Fruit fly (Drosophila melanogaster) whole organism, embryonic: ENCODE data around the gene CG2120.

Experiments used
- Adf1 ChIP-seq: fragments of 200-800 bp; sonication (Bioruptor generic); IDR thresholded peaks from 2 replicates; pipeline ENCODE4 v1.3.6; 2022; ENCODE audit warnings: missing biosample characterization, missing genetic modification characterization
- CG10321 ChIP-seq: fragments of 200-800 bp; sonication (Bioruptor generic); IDR thresholded peaks from 2 replicates; pipeline ENCODE4 v1.3.6; 2022; ENCODE audit warnings: missing biosample characterization, missing genetic modification characterization
- CG11560 ChIP-seq: fragments of 200-800 bp; sonication (Bioruptor generic); IDR thresholded peaks from 3 replicates; pipeline ENCODE4 v1.3.6; 2022; ENCODE audit warnings: missing biosample characterization, missing genetic modification characterization
- CG12155 ChIP-seq: fragments of 200-800 bp; sonication (Bioruptor generic); optimal IDR thresholded peaks from 3 replicates; lab custom pipeline; 2016; ENCODE audit warnings: missing biosample characterization, missing genetic modification characterization
- CG12391 ChIP-seq: fragments of 200-800 bp; sonication (Bioruptor generic); optimal IDR thresholded peaks from 3 replicates; lab custom pipeline; 2018; ENCODE audit warnings: missing biosample characterization, mild to moderate bottlenecking, missing genetic modification characterization, moderate library complexity
- CG12659 ChIP-seq: fragments of 200-800 bp; sonication (Bioruptor generic); optimal IDR thresholded peaks from 3 replicates; lab custom pipeline; 2017; ENCODE audit warnings: mild to moderate bottlenecking, missing biosample characterization, missing genetic modification reagents, missing genetic modification characterization
- CG13287 ChIP-seq: fragments of 200-800 bp; sonication (Bioruptor generic); IDR thresholded peaks from 2 replicates; pipeline ENCODE4 v1.3.6; 2022; ENCODE audit warnings: missing biosample characterization, missing genetic modification characterization; ENCODE audit not compliant: partially characterized antibody
- CG13424 ChIP-seq: fragments of 200-800 bp; sonication (Bioruptor generic); optimal IDR thresholded peaks from 2 replicates; lab custom pipeline; 2019; ENCODE audit warnings: missing biosample characterization, mild to moderate bottlenecking, missing genetic modification characterization, moderate library complexity
- CG15514 ChIP-seq: fragments of 200-800 bp; sonication (Bioruptor generic); optimal IDR thresholded peaks from 3 replicates; lab custom pipeline; 2017; ENCODE audit warnings: missing biosample characterization, missing genetic modification characterization, mild to moderate bottlenecking, moderate library complexity, missing genetic modification reagents
- CG15601 ChIP-seq: fragments of 200-800 bp; sonication (Bioruptor generic); optimal IDR thresholded peaks from 3 replicates; lab custom pipeline; 2019; ENCODE audit warnings: missing biosample characterization, mild to moderate bottlenecking, missing genetic modification characterization, moderate library complexity
- CG1603 ChIP-seq: fragments of 200-800 bp; sonication (Bioruptor generic); optimal IDR thresholded peaks from 2 replicates; lab custom pipeline; 2019; ENCODE audit warnings: missing biosample characterization, mild to moderate bottlenecking, missing genetic modification characterization, moderate library complexity
- CG30020 ChIP-seq: fragments of 200-800 bp; optimal IDR thresholded peaks from 2 replicates; lab custom pipeline; 2019; ENCODE audit warnings: missing biosample characterization, mild to moderate bottlenecking, missing genetic modification characterization, moderate library complexity
- CG3838 ChIP-seq: fragments of 200-800 bp; sonication (Bioruptor generic); optimal IDR thresholded peaks from 3 replicates; lab custom pipeline; 2016; ENCODE audit warnings: missing biosample characterization, missing genetic modification characterization
- CG3995 ChIP-seq: fragments of 200-800 bp; sonication (Bioruptor generic); optimal IDR thresholded peaks from 3 replicates; lab custom pipeline; 2016; ENCODE audit warnings: missing biosample characterization, missing genetic modification characterization
- CG4617 ChIP-seq: fragments of 200-800 bp; sonication (Bioruptor generic); optimal IDR thresholded peaks from 3 replicates; lab custom pipeline; 2016; ENCODE audit warnings: missing biosample characterization, missing genetic modification characterization, borderline replicate concordance
- CG6254 ChIP-seq: fragments of 200-800 bp; sonication (Bioruptor generic); optimal IDR thresholded peaks from 3 replicates; lab custom pipeline; 2017; ENCODE audit warnings: mild to moderate bottlenecking, missing biosample characterization, missing genetic modification reagents, missing genetic modification characterization
- CG8290 ChIP-seq, 3 experiments: fragments of 200-800 bp; sonication (Bioruptor generic); optimal IDR thresholded peaks; 2 replicates each; lab custom pipeline; 2016 to 2019; ENCODE audit warnings: missing biosample characterization in 3 of 3, missing genetic modification characterization in 3 of 3, mild to moderate bottlenecking in 2 of 3, moderate library complexity in 1 of 3
- CG8924 ChIP-seq: fragments of 200-800 bp; optimal IDR thresholded peaks from 3 replicates; lab custom pipeline; 2019; ENCODE audit warnings: missing biosample characterization, mild to moderate bottlenecking, missing genetic modification characterization, moderate library complexity
- CG8944 ChIP-seq: fragments of 200-800 bp; sonication (Bioruptor generic); optimal IDR thresholded peaks from 3 replicates; lab custom pipeline; 2016; ENCODE audit warnings: missing biosample characterization, missing genetic modification characterization
- CG9609 ChIP-seq: fragments of 200-800 bp; sonication (Bioruptor generic); optimal IDR thresholded peaks from 3 replicates; lab custom pipeline; 2016; ENCODE audit warnings: missing biosample characterization, missing genetic modification characterization
- CG9876 ChIP-seq: fragments of 200-800 bp; sonication (Bioruptor generic); optimal IDR thresholded peaks from 2 replicates; lab custom pipeline; 2016; ENCODE audit warnings: missing biosample characterization, missing genetic modification characterization
- Chrac-16 ChIP-seq: fragments of 200-800 bp; sonication (Bioruptor generic); optimal IDR thresholded peaks from 3 replicates; lab custom pipeline; 2016; ENCODE audit warnings: missing biosample characterization, missing genetic modification characterization
- Dbx ChIP-seq: fragments of 200-800 bp; sonication (Bioruptor generic); IDR thresholded peaks from 3 replicates; pipeline ENCODE4 v1.3.6; 2022; ENCODE audit warnings: missing biosample characterization, missing genetic modification characterization
- Dp ChIP-seq: fragments of 200-800 bp; sonication (Bioruptor generic); optimal IDR thresholded peaks from 2 replicates; lab custom pipeline; 2018; ENCODE audit warnings: missing biosample characterization, mild to moderate bottlenecking, missing genetic modification characterization, moderate library complexity
- Elba2 ChIP-seq: fragments of 200-800 bp; sonication (Bioruptor generic); optimal IDR thresholded peaks from 3 replicates; lab custom pipeline; 2016; ENCODE audit warnings: missing biosample characterization, missing genetic modification characterization
- H15 ChIP-seq: fragments of 200-800 bp; sonication (Bioruptor generic); IDR thresholded peaks from 3 replicates; pipeline ENCODE4 v1.3.6; 2022; ENCODE audit warnings: missing biosample characterization, missing genetic modification characterization
- HLHmδ ChIP-seq: fragments of 200-800 bp; sonication (Bioruptor generic); optimal IDR thresholded peaks from 2 replicates; lab custom pipeline; 2018; ENCODE audit warnings: missing biosample characterization, mild to moderate bottlenecking, missing genetic modification characterization, moderate library complexity
- Lhr ChIP-seq: fragments of 200-800 bp; sonication (Bioruptor generic); optimal IDR thresholded peaks from 3 replicates; lab custom pipeline; 2017; ENCODE audit warnings: mild to moderate bottlenecking, missing biosample characterization, missing genetic modification reagents, missing genetic modification characterization
- MBD-R2 ChIP-seq: fragments of 200-800 bp; sonication (Bioruptor generic); IDR thresholded peaks from 2 replicates; pipeline ENCODE4 v1.3.6; 2022; ENCODE audit warnings: missing biosample characterization, missing genetic modification characterization
- Max ChIP-seq: fragments of 200-800 bp; sonication (Bioruptor generic); optimal IDR thresholded peaks from 2 replicates; lab custom pipeline; 2016; ENCODE audit warnings: missing biosample characterization, mild to moderate bottlenecking, missing genetic modification characterization
- Med ChIP-seq: fragments of 200-800 bp; sonication (Bioruptor generic); peaks from one replicate; lab custom pipeline; 2016; ENCODE audit warnings: missing biosample characterization, missing genetic modification characterization, mild to moderate bottlenecking, inconsistent platforms, moderate library complexity
- PHDP ChIP-seq: fragments of 200-800 bp; sonication (Bioruptor generic); optimal IDR thresholded peaks from 3 replicates; lab custom pipeline; 2018; ENCODE audit warnings: missing biosample characterization, mild to moderate bottlenecking, missing genetic modification characterization, moderate library complexity
- Sin3A ChIP-seq: fragments of >200 bp; optimal IDR thresholded peaks from 2 replicates; lab custom pipeline; 2018
- TFAM ChIP-seq: fragments of 200-800 bp; sonication (Bioruptor generic); optimal IDR thresholded peaks from 2 replicates; lab custom pipeline; 2017; ENCODE audit warnings: missing biosample characterization, missing genetic modification characterization, inconsistent platforms
- gfzf ChIP-seq: fragments of 200-800 bp; sonication (Bioruptor generic); optimal IDR thresholded peaks from 2 replicates; lab custom pipeline; 2016; ENCODE audit warnings: missing biosample characterization, mild to moderate bottlenecking, missing genetic modification characterization, moderate library complexity
- gsb ChIP-seq: fragments of 200-800 bp; sonication (Bioruptor generic); IDR thresholded peaks from 2 replicates; pipeline ENCODE4 v1.3.6; 2022; ENCODE audit warnings: missing biosample characterization, missing genetic modification characterization
- gsb-n ChIP-seq: fragments of 200-800 bp; sonication (Bioruptor generic); optimal IDR thresholded peaks from 3 replicates; lab custom pipeline; 2018; ENCODE audit warnings: missing biosample characterization, mild to moderate bottlenecking, missing genetic modification characterization
- her ChIP-seq: fragments of 200-800 bp; sonication (Bioruptor generic); optimal IDR thresholded peaks from 2 replicates; lab custom pipeline; 2016; ENCODE audit warnings: missing biosample characterization, missing genetic modification characterization
- kni ChIP-seq: fragments of 200-800 bp; sonication (Bioruptor generic); optimal IDR thresholded peaks from 3 replicates; lab custom pipeline; 2017; ENCODE audit warnings: mild to moderate bottlenecking, missing biosample characterization, missing genetic modification reagents, missing genetic modification characterization
- mirr ChIP-seq: fragments of 200-800 bp; sonication (Bioruptor generic); optimal IDR thresholded peaks from 3 replicates; lab custom pipeline; 2018; ENCODE audit warnings: missing biosample characterization, mild to moderate bottlenecking, missing genetic modification characterization
- otp ChIP-seq: fragments of 200-800 bp; sonication (Bioruptor generic); IDR thresholded peaks from 3 replicates; pipeline ENCODE4, ENCODE4 v1.3.6; 2022; ENCODE audit warnings: missing biosample characterization, missing genetic modification characterization
- row ChIP-seq: fragments of 200-800 bp; sonication (Bioruptor generic); IDR thresholded peaks from 3 replicates; pipeline ENCODE4 v1.3.6; 2022; ENCODE audit warnings: missing biosample characterization, missing genetic modification characterization
- run ChIP-seq: fragments of 200-800 bp; sonication (Bioruptor generic); optimal IDR thresholded peaks from 3 replicates; lab custom pipeline; 2018; ENCODE audit warnings: missing biosample characterization, mild to moderate bottlenecking, missing genetic modification characterization
- salm ChIP-seq: fragments of 200-800 bp; sonication (Bioruptor generic); optimal IDR thresholded peaks from 2 replicates; lab custom pipeline; 2018; ENCODE audit warnings: missing biosample characterization, mild to moderate bottlenecking, missing genetic modification characterization
- slou ChIP-seq: fragments of 200-800 bp; sonication (Bioruptor generic); optimal IDR thresholded peaks from 3 replicates; lab custom pipeline; 2016; ENCODE audit warnings: missing biosample characterization, missing genetic modification characterization
- sqz ChIP-seq: fragments of 200-800 bp; sonication (Bioruptor generic); optimal IDR thresholded peaks from 3 replicates; lab custom pipeline; 2018; ENCODE audit warnings: missing biosample characterization, mild to moderate bottlenecking, missing genetic modification characterization
- sr ChIP-seq: fragments of 200-800 bp; sonication (Bioruptor generic); IDR thresholded peaks from 3 replicates; pipeline ENCODE4 v1.3.6; 2022; ENCODE audit warnings: missing biosample characterization, missing genetic modification characterization
- tgo ChIP-seq: fragments of 200-800 bp; sonication (Bioruptor generic); IDR thresholded peaks from 3 replicates; pipeline ENCODE4 v1.3.6; 2022; ENCODE audit warnings: missing biosample characterization, missing genetic modification characterization
- trem ChIP-seq: fragments of 200-800 bp; optimal IDR thresholded peaks from 3 replicates; lab custom pipeline; 2019; ENCODE audit warnings: missing biosample characterization, mild to moderate bottlenecking, missing genetic modification characterization, moderate library complexity
- vvl ChIP-seq: fragments of 200-800 bp; sonication (Bioruptor generic); IDR thresholded peaks from 2 replicates; pipeline ENCODE4 v1.3.6; 2022; ENCODE audit warnings: missing biosample characterization, missing genetic modification characterization
- zen ChIP-seq: fragments of 200-800 bp; sonication (Bioruptor generic); optimal IDR thresholded peaks from 3 replicates; lab custom pipeline; 2018; ENCODE audit warnings: missing biosample characterization, mild to moderate bottlenecking, missing genetic modification characterization, moderate library complexity

The CG2120 gene

dm6 chrX:8142067-8142462 is 6.4 kb downstream of the CG2120 start, which contains the start of gene Smox (continued):
- no peak for TF ChIP-seq CG12155 (GFP tag; lab: Kevin White, UChicago)
- no peak for TF ChIP-seq CG3838 (GFP tag; lab: Kevin White, UChicago)
- peak; percentile 17 for TF ChIP-seq zen (tag; lab: Kevin White, UChicago)
- TF ChIP-seq Lhr (GFP tag; lab: Kevin White, UChicago) = peak; percentile 53
- TF ChIP-seq gsb (GFP tag; lab: Robert Waterston, UW) = no peak
- TF ChIP-seq CG15601 = peak; percentile 28
- TF ChIP-seq salm (tag; lab: Kevin White, UChicago) = no peak
- no peak for TF ChIP-seq kni (GFP tag; lab: Kevin White, UChicago)
- no peak for TF ChIP-seq PHDP (tag; lab: Kevin White, UChicago)
- TF ChIP-seq CG8924 = peak; percentile 26
- no peak for TF ChIP-seq TFAM (GFP tag; lab: Kevin White, UChicago)
- TF ChIP-seq mirr = no peak
- no peak for TF ChIP-seq CG13424 (tag; lab: Kevin White, UChicago)
- peak; percentile 62 for TF ChIP-seq CG12659
- TF ChIP-seq CG8290 (GFP tag; optimal IDR thresholded peaks at IDR 0.05; lab: Kevin White, UChicago) = no peak
- peak in 1 of 2 experiments; percentile 5 for TF ChIP-seq CG8290 (tag; optimal IDR thresholded peaks at IDR 0.05; lab: Kevin White, UChicago)
- peak; percentile 25 for TF ChIP-seq Sin3A (lab: Kevin White, UChicago)
- no peak for TF ChIP-seq CG8944 (GFP tag; lab: Kevin White, UChicago)
- peak; percentile 4 for TF ChIP-seq CG12391 (tag; lab: Kevin White, UChicago)
- no peak for TF ChIP-seq CG6254 (GFP tag; lab: Kevin White, UChicago)
- peak; percentile 39 for TF ChIP-seq trem (tag; lab: Kevin White, UChicago)
- TF ChIP-seq otp (GFP tag; lab: Robert Waterston, UW) = no peak
- no peak for TF ChIP-seq Chrac-16
- TF ChIP-seq run (tag; lab: Kevin White, UChicago) = no peak
- peak; percentile 18 for TF ChIP-seq Dp (GFP tag; lab: Kevin White, UChicago)
- no peak for TF ChIP-seq H15 (GFP tag; lab: Robert Waterston, UW)
- TF ChIP-seq her = no peak
- no peak for TF ChIP-seq CG11560
- TF ChIP-seq Max (GFP tag; lab: Kevin White, UChicago) = no peak
- peak; percentile 65 for TF ChIP-seq CG1603 (tag; lab: Kevin White, UChicago)
- no peak for TF ChIP-seq Dbx (GFP tag; lab: Robert Waterston, UW)
- TF ChIP-seq gsb-n = peak; percentile 15
- TF ChIP-seq CG30020 (tag; lab: Kevin White, UChicago) = peak; percentile 19
- TF ChIP-seq Med (GFP tag; lab: Kevin White, UChicago) = no peak
- TF ChIP-seq sr = no peak
- TF ChIP-seq slou = no peak
- TF ChIP-seq vvl (GFP tag; lab: Robert Waterston, UW) = no peak
- peak; percentile 43 for TF ChIP-seq MBD-R2
- peak; percentile 22 for TF ChIP-seq CG15514 (GFP tag; lab: Kevin White, UChicago)
- no peak for TF ChIP-seq HLHmδ (GFP tag; lab: Kevin White, UChicago)
- no peak for TF ChIP-seq tgo
- no peak for TF ChIP-seq CG9609
- TF ChIP-seq CG3995 (GFP tag; lab: Kevin White, UChicago) = peak; percentile 48
- no peak for TF ChIP-seq Adf1 (GFP tag; lab: Robert Waterston, UW)
- peak; percentile 37 for TF ChIP-seq CG13287 (GFP tag; lab: Robert Waterston, UW)
- TF ChIP-seq CG9876 (GFP tag; lab: Kevin White, UChicago) = no peak
- 0 out of 3 replicates have a peak, but pooled peaks have one; percentile 36 for TF ChIP-seq row (GFP tag; lab: Robert Waterston, UW)
- TF ChIP-seq CG10321 = no peak
- TF ChIP-seq gfzf (GFP tag; lab: Kevin White, UChicago) = peak; percentile 87
- peak; percentile 75 for TF ChIP-seq CG4617 (GFP tag; lab: Kevin White, UChicago)
- TF ChIP-seq Elba2 = peak; percentile 28
- no peak for TF ChIP-seq sqz (GFP tag; lab: Kevin White, UChicago)
